Worm (Caenorhabditis elegans): ENCODE measurements around the gene Y64G10A.7.

Gene Y64G10A.7

DNA sequence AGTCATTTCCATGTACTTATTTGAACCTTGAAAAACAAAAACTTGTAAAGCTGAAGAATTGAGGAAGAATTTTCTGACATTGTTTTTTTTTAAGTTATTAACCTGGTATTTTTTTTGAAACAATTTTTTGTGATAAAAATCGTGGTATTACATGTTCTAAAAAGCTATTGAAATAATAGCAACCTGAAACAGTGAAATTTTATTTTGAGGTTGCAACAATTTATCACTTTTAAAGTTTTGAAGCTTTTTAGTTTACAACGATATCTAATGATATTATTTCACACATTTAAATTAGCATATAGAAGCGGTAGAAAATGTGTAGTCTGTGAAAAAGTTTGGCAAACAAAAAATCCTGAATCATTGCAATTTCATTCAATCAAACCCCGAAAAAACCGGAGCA is 34.2 kb upstream of the Y64G10A.7 start:
- TF ChIP-seq mxl-2 (GFP tag; conservative IDR thresholded peaks at IDR 0.05) (no peak), lin-29 (GFP tag; IDR thresholded peaks at IDR 0.05) (no peak), lsy-2 (tag; optimal IDR thresholded peaks at IDR 0.05) (no peak), zip-11 (GFP tag; IDR thresholded peaks at IDR 0.05) (no peak)

DNA sequence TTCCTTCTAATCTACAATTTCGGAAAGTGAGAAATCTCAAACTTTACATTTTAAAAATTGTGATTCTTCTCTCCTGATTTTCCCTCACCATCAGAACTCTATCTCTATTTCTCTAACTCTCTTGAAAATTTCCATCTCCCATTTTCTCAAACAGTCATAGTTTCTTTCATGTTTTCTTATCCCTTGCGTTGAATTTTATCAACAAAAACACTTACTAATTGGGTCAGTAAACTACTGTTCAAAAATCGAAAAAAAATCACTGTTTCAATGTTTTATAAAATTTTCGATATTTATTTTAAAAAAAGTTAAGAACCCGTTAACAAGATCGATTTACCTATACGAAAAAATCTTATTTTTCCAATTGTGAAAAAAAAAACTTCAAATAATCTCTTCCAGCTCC is 32.5 kb upstream of the Y64G10A.7 start:
- TF ChIP-seq mxl-2 (GFP tag; conservative IDR thresholded peaks at IDR 0.05) = no peak
- TF ChIP-seq unc-62 (GFP tag; optimal IDR thresholded peaks at IDR 0.05 in 1 of 2) = peak in 1 of 2 experiments; percentile 91
- TF ChIP-seq unc-62 (tag; optimal IDR thresholded peaks at IDR 0.05) = no peak

ce11 chrIV:14260761-14261160 is 30.9 kb upstream of the Y64G10A.7 start:
- peak; percentile 88 for TF ChIP-seq fkh-10 (GFP tag; optimal IDR thresholded peaks at IDR 0.05)
- TF ChIP-seq D1046.2 (GFP tag; IDR thresholded peaks at IDR 0.05) = no peak
- TF ChIP-seq ztf-11 (tag; optimal IDR thresholded peaks at IDR 0.05) = no peak
- TF ChIP-seq lin-13 (GFP tag; optimal IDR thresholded peaks at IDR 0.05) = no peak
- peak; percentile 87 for TF ChIP-seq aha-1 (tag)
- no peak for TF ChIP-seq snpc-1.2 (GFP tag; IDR thresholded peaks at IDR 0.05)
- TF ChIP-seq hlh-30 (tag; optimal IDR thresholded peaks at IDR 0.05; ENCODE audit: insufficient read depth) = peak; percentile 19
- peak; percentile 37 for TF ChIP-seq hmg-1.1 (GFP tag; IDR thresholded peaks at IDR 0.05)
- peak in 1 of 2 experiments; percentile 70 for TF ChIP-seq lsy-2 (tag; optimal IDR thresholded peaks at IDR 0.05)
- TF ChIP-seq rbr-2 (tag; optimal IDR thresholded peaks at IDR 0.05) = peak; percentile 65
- peak in 1 of 2 experiments; percentile 98 for TF ChIP-seq unc-62 (GFP tag; optimal IDR thresholded peaks at IDR 0.05 in 1 of 2)
- no peak for TF ChIP-seq unc-62 (tag; optimal IDR thresholded peaks at IDR 0.05)
- peak; percentile 4 for TF ChIP-seq F37D6.2 (tag; optimal IDR thresholded peaks at IDR 0.05)
- TF ChIP-seq saeg-2 (GFP tag; IDR thresholded peaks at IDR 0.05) = no peak
- TF ChIP-seq mxl-2 (GFP tag; conservative IDR thresholded peaks at IDR 0.05) = no peak
- TF ChIP-seq hlh-11 (tag; optimal IDR thresholded peaks at IDR 0.05) = no peak
- no peak for TF ChIP-seq nhr-25 (tag; optimal IDR thresholded peaks at IDR 0.05; ENCODE audit: borderline replicate concordance, insufficient read depth)
- TF ChIP-seq mdl-1 (tag; optimal IDR thresholded peaks at IDR 0.05) = peak in 1 of 2 experiments; percentile 40
- no peak for TF ChIP-seq mxl-3 (GFP tag; optimal IDR thresholded peaks at IDR 0.05)
- TF ChIP-seq nhr-42 (GFP tag; IDR thresholded peaks at IDR 0.05) = no peak
- TF ChIP-seq ceh-20 (GFP tag; IDR thresholded peaks at IDR 0.05) = no peak
- no peak for TF ChIP-seq egl-43 (GFP tag; IDR thresholded peaks at IDR 0.05)
- peak; percentile 49 for TF ChIP-seq mep-1 (tag; optimal IDR thresholded peaks at IDR 0.05)
- TF ChIP-seq lin-29 (GFP tag; IDR thresholded peaks at IDR 0.05) = no peak
- no peak for TF ChIP-seq Y48G9A.11 (GFP tag; IDR thresholded peaks at IDR 0.05)
- no peak for TF ChIP-seq daf-19 (GFP tag; conservative IDR thresholded peaks at IDR 0.05)
- peak in 1 of 2 experiments; percentile 50 for TF ChIP-seq hif-1 (tag; optimal IDR thresholded peaks at IDR 0.05)
- no peak for TF ChIP-seq R02D3.7 (tag; optimal IDR thresholded peaks at IDR 0.05)
- TF ChIP-seq ctbp-1 (GFP tag; IDR thresholded peaks at IDR 0.05) = no peak
- TF ChIP-seq set-16 (GFP tag; IDR thresholded peaks at IDR 0.05) = no peak
- no peak for TF ChIP-seq nhr-28 (tag; optimal IDR thresholded peaks at IDR 0.05)
- TF ChIP-seq F49E8.2 (tag; optimal IDR thresholded peaks at IDR 0.05; ENCODE audit: borderline replicate concordance) = no peak

- no peak for TF ChIP-seq lin-15B (tag; optimal IDR thresholded peaks at IDR 0.05)
- no peak for TF ChIP-seq fkh-10 (GFP tag; optimal IDR thresholded peaks at IDR 0.05)
Observed at ce11 chrIV:14268882-14269281, 22.8 kb upstream of the Y64G10A.7 start.

DNA sequence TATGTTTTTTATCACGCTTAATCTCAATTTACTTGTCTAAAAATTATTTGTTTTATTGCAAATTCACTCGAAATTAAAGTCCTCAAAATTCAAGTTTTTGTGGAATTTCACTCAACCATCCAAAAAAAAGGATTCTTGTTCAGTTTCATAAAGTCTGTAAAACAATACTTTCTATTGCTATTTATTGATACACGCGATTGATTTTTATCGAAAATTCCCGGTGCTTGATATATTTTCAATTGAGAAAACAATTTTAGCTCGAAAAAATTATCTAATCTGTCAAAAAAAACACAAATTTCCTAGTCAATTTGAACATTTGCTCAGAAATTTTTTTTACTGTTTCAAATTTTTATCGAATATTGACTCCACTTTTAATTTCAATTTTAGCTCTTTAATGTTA is 21.8 kb upstream of the Y64G10A.7 start:
- no peak for TF ChIP-seq zfp-2 (tag; optimal IDR thresholded peaks at IDR 0.05)
- no peak for TF ChIP-seq mdl-1 (tag; optimal IDR thresholded peaks at IDR 0.05)
- TF ChIP-seq dpl-1 (GFP tag; optimal IDR thresholded peaks at IDR 0.05) = no peak
- TF ChIP-seq aha-1 (tag) = peak; percentile 94
- TF ChIP-seq T26A8.4 (GFP tag; IDR thresholded peaks at IDR 0.05) = no peak

Measured in whole organism, L4 larva.